Comparison of ENCODE assay signal across 2 worm cellular contexts in the genomic region with DNA sequence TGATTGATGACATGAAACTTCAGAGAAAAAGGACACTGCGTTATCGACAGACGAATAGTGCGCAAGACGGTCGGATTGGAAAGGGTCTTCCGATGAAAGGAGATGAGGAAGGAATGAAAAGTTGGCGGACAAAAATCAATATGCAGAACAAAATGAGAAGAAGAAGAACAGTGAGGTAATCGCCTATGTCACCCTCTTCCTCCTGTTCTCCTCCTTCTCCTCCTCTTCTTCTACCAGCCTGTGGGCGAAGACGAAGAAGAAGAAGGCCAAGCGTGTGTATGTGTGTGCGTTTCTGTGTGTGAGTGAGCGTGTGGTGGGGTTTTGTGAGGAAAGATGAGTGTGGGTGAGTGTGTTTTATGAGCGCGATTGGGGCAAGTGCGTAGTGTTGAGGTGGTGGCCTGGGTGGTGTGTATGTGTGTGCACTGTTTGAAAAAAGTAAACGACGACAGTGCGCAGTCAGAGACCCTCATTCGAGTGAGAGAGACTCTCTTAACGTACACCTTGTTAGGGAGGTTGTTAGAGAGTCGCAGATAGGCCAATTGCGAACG.
TF ChIP-seq lines count a peak whose summit lies in the region.

A gene (plus strand): TSS at position 146 of the 548 bp plus-strand sequence.

TF ChIP-seq in whole organism, L4 larva, 104 proteins besides CTCF, POLR2A, EP300 and RAD21 (continued from another document):
- TF ChIP-seq unc-62 (GFP tag; optimal IDR thresholded peaks at IDR 0.05 in 1 of 2; lab: Kevin White, UChicago) (peak in 1 of 2 experiments; percentile 100), unc-62 (tag; optimal IDR thresholded peaks at IDR 0.05; lab: Kevin White, UChicago) (no peak), vab-7 (GFP tag; IDR thresholded peaks at IDR 0.05; lab: Robert Waterston, UW) (no peak), nhr-77 (tag; optimal IDR thresholded peaks at IDR 0.05; lab: Kevin White, UChicago) (peak; percentile 91), daf-16 (GFP tag; optimal IDR thresholded peaks at IDR 0.05; lab: Kevin White, UChicago) (no peak), daf-16 (tag; optimal IDR thresholded peaks at IDR 0.05; lab: Kevin White, UChicago) (peak; percentile 87), set-16 (GFP tag; IDR thresholded peaks at IDR 0.05; lab: Robert Waterston, UW) (peak; percentile 66), nhr-6 (tag; optimal IDR thresholded peaks at IDR 0.05; lab: Kevin White, UChicago) (peak; percentile 70), F37D6.2 (tag; optimal IDR thresholded peaks at IDR 0.05; lab: Kevin White, UChicago) (no peak), F10B5.3 (tag; optimal IDR thresholded peaks at IDR 0.05; lab: Kevin White, UChicago) (peak; percentile 14), unc-39 (tag; optimal IDR thresholded peaks at IDR 0.05; lab: Kevin White, UChicago) (no peak), ztf-11 (tag; optimal IDR thresholded peaks at IDR 0.05; lab: Kevin White, UChicago) (no peak), aha-1 (tag; lab: Kevin White, UChicago) (peak; percentile 97), ceh-62 (tag; optimal IDR thresholded peaks at IDR 0.05; lab: Kevin White, UChicago) (no peak), gei-8 (GFP tag; optimal IDR thresholded peaks at IDR 0.05; lab: Kevin White, UChicago) (no peak), cey-2 (tag; optimal IDR thresholded peaks at IDR 0.05; lab: Kevin White, UChicago; ENCODE audit: borderline replicate concordance, insufficient read depth) (no peak), saeg-2 (GFP tag; IDR thresholded peaks at IDR 0.05; lab: Robert Waterston, UW) (no peak), nhr-11 (tag; optimal IDR thresholded peaks at IDR 0.05; lab: Kevin White, UChicago) (peak; percentile 61), mes-2 (tag; optimal IDR thresholded peaks at IDR 0.05; lab: Kevin White, UChicago; ENCODE audit: poor library complexity, severe bottlenecking) (peak; percentile 72), ctbp-1 (GFP tag; IDR thresholded peaks at IDR 0.05; lab: Robert Waterston, UW) (peak; percentile 58; the same call in 1 of the 2 replicates), lin-38 (GFP tag; IDR thresholded peaks at IDR 0.05; lab: Robert Waterston, UW) (peak; percentile 60), spr-1 (tag; optimal IDR thresholded peaks at IDR 0.05; lab: Kevin White, UChicago) (no peak), tag-97 (GFP tag; IDR thresholded peaks at IDR 0.05; lab: Robert Waterston, UW) (no peak), F44E2.7 (GFP tag; IDR thresholded peaks at IDR 0.05; lab: Robert Waterston, UW) (no peak), mdt-29 (GFP tag; IDR thresholded peaks at IDR 0.05; lab: Robert Waterston, UW) (no peak), madf-5 (GFP tag; IDR thresholded peaks at IDR 0.05; lab: Robert Waterston, UW) (no peak), madf-9 (GFP tag; conservative IDR thresholded peaks at IDR 0.05; lab: Robert Waterston, UW) (peak; percentile 40; the same call in 1 of the 2 replicates), nhr-25 (tag; optimal IDR thresholded peaks at IDR 0.05; lab: Kevin White, UChicago; ENCODE audit: borderline replicate concordance, insufficient read depth) (peak; percentile 86), unc-130 (GFP tag; optimal IDR thresholded peaks at IDR 0.05; lab: Kevin White, UChicago) (no peak), tra-1 (GFP tag; IDR thresholded peaks at IDR 0.05; lab: Robert Waterston, UW) (no peak), Y105C5A.15 (GFP tag; IDR thresholded peaks at IDR 0.05; lab: Robert Waterston, UW) (no peak), nhr-10 (tag; optimal IDR thresholded peaks at IDR 0.05; lab: Kevin White, UChicago) (peak; percentile 54), hlh-30 (tag; optimal IDR thresholded peaks at IDR 0.05; lab: Kevin White, UChicago; ENCODE audit: insufficient read depth) (peak; percentile 77), lir-3 (tag; optimal IDR thresholded peaks at IDR 0.05; lab: Kevin White, UChicago) (no peak), ceh-20 (GFP tag; IDR thresholded peaks at IDR 0.05; lab: Robert Waterston, UW) (0 out of 2 replicates have a peak, but pooled peaks have one; percentile 11), daf-19 (GFP tag; conservative IDR thresholded peaks at IDR 0.05; lab: Robert Waterston, UW) (no peak), daf-8 (GFP tag; IDR thresholded peaks at IDR 0.05; lab: Robert Waterston, UW) (no peak), ceh-32 (tag; optimal IDR thresholded peaks at IDR 0.05; lab: Kevin White, UChicago; ENCODE audit: poor library complexity) (no peak), attf-4 (tag; optimal IDR thresholded peaks at IDR 0.05; lab: Kevin White, UChicago) (no peak), nhr-111 (GFP tag; optimal IDR thresholded peaks at IDR 0.05; lab: Kevin White, UChicago) (no peak), ceh-44 (GFP tag; IDR thresholded peaks at IDR 0.05; lab: Robert Waterston, UW) (no peak), duxl-1 (tag; optimal IDR thresholded peaks at IDR 0.05; lab: Kevin White, UChicago; ENCODE audit: poor library complexity) (peak; percentile 34), nhr-76 (tag; optimal IDR thresholded peaks at IDR 0.05; lab: Kevin White, UChicago) (no peak), lin-1 (GFP tag; IDR thresholded peaks at IDR 0.05; lab: Robert Waterston, UW) (0 out of 2 replicates have a peak, but pooled peaks have one; percentile 32), Y75B8A.6 (GFP tag; IDR thresholded peaks at IDR 0.05; lab: Robert Waterston, UW) (no peak), jun-1 (tag; optimal IDR thresholded peaks at IDR 0.05; lab: Kevin White, UChicago) (peak; percentile 33), ceh-82 (tag; optimal IDR thresholded peaks at IDR 0.05; lab: Kevin White, UChicago) (no peak), egl-43 (GFP tag; IDR thresholded peaks at IDR 0.05; lab: Robert Waterston, UW) (0 out of 2 replicates have a peak, but pooled peaks have one; percentile 40), rbr-2 (tag; optimal IDR thresholded peaks at IDR 0.05; lab: Kevin White, UChicago) (peak; percentile 79), arid-1 (GFP tag; conservative IDR thresholded peaks at IDR 0.05; lab: Robert Waterston, UW) (no peak; the same call in 1 of the 2 replicates)

TF ChIP-seq in whole organism, late embryonic, 69 proteins besides CTCF, POLR2A, EP300 and RAD21 (continued from another document):
- TF ChIP-seq pqm-1 (tag; optimal IDR thresholded peaks at IDR 0.05; lab: Kevin White, UChicago) (no peak), eyg-1 (tag; optimal IDR thresholded peaks at IDR 0.05; lab: Kevin White, UChicago) (peak; percentile 14), odd-2 (tag; optimal IDR thresholded peaks at IDR 0.05; lab: Kevin White, UChicago) (no peak), mec-3 (tag; optimal IDR thresholded peaks at IDR 0.05; lab: Kevin White, UChicago; ENCODE audit: borderline replicate concordance) (no peak), F13H6.1 (tag; optimal IDR thresholded peaks at IDR 0.05; lab: Kevin White, UChicago) (peak; percentile 16), ceh-45 (GFP tag; IDR thresholded peaks at IDR 0.05; lab: Robert Waterston, UW) (no peak), lin-11 (tag; optimal IDR thresholded peaks at IDR 0.05; lab: Kevin White, UChicago) (no peak), unc-86 (tag; optimal IDR thresholded peaks at IDR 0.05; lab: Kevin White, UChicago) (no peak), ceh-14 (tag; optimal IDR thresholded peaks at IDR 0.05; lab: Kevin White, UChicago) (peak; percentile 14), hlh-15 (tag; optimal IDR thresholded peaks at IDR 0.05; lab: Kevin White, UChicago) (no peak)
